Worm (Caenorhabditis elegans): ENCODE results near the gene lys-2.

- TF ChIP-seq ceh-24 (tag; optimal IDR thresholded peaks at IDR 0.05) (no peak), hlh-8 (tag; optimal IDR thresholded peaks at IDR 0.05) (no peak), ama-1 (optimal IDR thresholded peaks at IDR 0.05) (no peak), mec-3 (tag; optimal IDR thresholded peaks at IDR 0.05; ENCODE audit: borderline replicate concordance) (no peak), ceh-48 (tag; optimal IDR thresholded peaks at IDR 0.05) (no peak), rnt-1 (tag; optimal IDR thresholded peaks at IDR 0.05) (no peak), pqm-1 (tag; optimal IDR thresholded peaks at IDR 0.05) (no peak), unc-86 (tag; optimal IDR thresholded peaks at IDR 0.05) (no peak)
Observed at ce11 chrV:10280112-10280511, 1.2 kb downstream of the lys-2 start.

All from whole organism, late embryonic.